Worm (Caenorhabditis elegans) whole organism, L1 larva: ENCODE measurements around the gene mks-1.
A peak's percentile ranks its signal among the peaks of the same experiment; 100 is the strongest.

Experiments
- F16B12.6 ChIP-seq: fragments of 150-350 bp; optimal IDR thresholded peaks from 2 replicates; lab custom pipeline; 2014; ENCODE audit warnings: missing biosample characterization, missing genetic modification characterization
- Y116A8C.19 ChIP-seq: sonication (generic microtip); optimal IDR thresholded peaks from 2 replicates; lab custom pipeline; 2016; ENCODE audit warnings: missing compliant biosample characterization, missing genetic modification characterization, borderline replicate concordance
- ama-1 ChIP-seq: fragments of 150-350 bp; optimal IDR thresholded peaks from 2 replicates; lab custom pipeline; 2014
- blmp-1 ChIP-seq: fragments of 150-350 bp; optimal IDR thresholded peaks from 2 replicates; lab custom pipeline; 2014; ENCODE audit warnings: missing biosample characterization, missing genetic modification characterization
- ceh-63 ChIP-seq: fragments of 200-800 bp; sonication (Bioruptor generic); optimal IDR thresholded peaks from 2 replicates; lab custom pipeline; 2018; ENCODE audit warnings: mild to moderate bottlenecking, missing genetic modification characterization, missing compliant biosample characterization
- ceh-8 ChIP-seq: fragments of 200-800 bp; sonication (Bioruptor generic); optimal IDR thresholded peaks from 2 replicates; lab custom pipeline; 2018; ENCODE audit warnings: mild to moderate bottlenecking, missing genetic modification characterization, moderate library complexity, missing compliant biosample characterization
- ceh-88 ChIP-seq: fragments of 200-800 bp; sonication (Bioruptor generic); IDR thresholded peaks from 2 replicates; pipeline ENCODE4 v1.3.6; 2022; ENCODE audit warnings: missing genetic modification characterization, missing compliant biosample characterization
- elt-2 ChIP-seq: sonication (generic microtip); optimal IDR thresholded peaks from 2 replicates; lab custom pipeline; 2016; ENCODE audit warnings: missing genetic modification characterization, mild to moderate bottlenecking, inconsistent platforms, missing compliant biosample characterization, missing genetic modification reagents
- elt-3 ChIP-seq, 6 experiments: fragments of 150-350 bp in 1 of 6; sonication (generic microtip); optimal IDR thresholded peaks; 2 replicates each; lab custom pipeline; 2017 to 2018; ENCODE audit warnings: missing biosample characterization in 6 of 6, missing genetic modification characterization in 6 of 6, inconsistent platforms in 1 of 6
- fkh-10 ChIP-seq: sonication (generic microtip); optimal IDR thresholded peaks from 2 replicates; lab custom pipeline; 2017; ENCODE audit warnings: missing biosample characterization, missing genetic modification reagents, missing genetic modification characterization
- fkh-4 ChIP-seq: sonication (generic microtip); optimal IDR thresholded peaks from 2 replicates; lab custom pipeline; 2016; ENCODE audit warnings: missing compliant biosample characterization, missing genetic modification characterization, borderline replicate concordance
- fos-1 ChIP-seq: fragments of 150-350 bp; optimal IDR thresholded peaks from 2 replicates; lab custom pipeline; 2014; ENCODE audit warnings: missing biosample characterization, missing genetic modification characterization
- hlh-4 ChIP-seq: sonication (generic microtip); optimal IDR thresholded peaks from 2 replicates; lab custom pipeline; 2016; ENCODE audit warnings: mild to moderate bottlenecking, missing genetic modification characterization, missing compliant biosample characterization
- hpl-2 ChIP-seq: fragments of 150-350 bp; optimal IDR thresholded peaks from 2 replicates; lab custom pipeline; 2014; ENCODE audit warnings: missing biosample characterization, missing genetic modification reagents, missing genetic modification characterization
- lin-14 ChIP-seq: fragments of 200-800 bp; sonication (Bioruptor generic); optimal IDR thresholded peaks from 2 replicates; lab custom pipeline; 2018; ENCODE audit warnings: mild to moderate bottlenecking, missing genetic modification characterization, moderate library complexity, missing compliant biosample characterization
- lin-15B ChIP-seq: fragments of 150-350 bp; sonication (generic microtip); optimal IDR thresholded peaks from 3 replicates; lab custom pipeline; 2014; ENCODE audit warnings: missing biosample characterization, missing genetic modification characterization
- lin-39 ChIP-seq: fragments of 150-350 bp; optimal IDR thresholded peaks from 2 replicates; lab custom pipeline; 2014; ENCODE audit warnings: missing biosample characterization, missing genetic modification reagents, missing genetic modification characterization
- lsy-2 ChIP-seq, 2 experiments: fragments of 150-350 bp; optimal IDR thresholded peaks; 2 replicates each; lab custom pipeline; 2014; ENCODE audit warnings: missing biosample characterization in 2 of 2, missing genetic modification characterization in 2 of 2
- mdl-1 ChIP-seq, 2 experiments: fragments of 150-350 bp; optimal IDR thresholded peaks; 2 replicates each; lab custom pipeline; 2014 to 2017; ENCODE audit warnings: missing biosample characterization in 2 of 2, missing genetic modification characterization in 2 of 2, inconsistent platforms in 1 of 2
- mep-1 ChIP-seq: fragments of 150-350 bp; optimal IDR thresholded peaks from 2 replicates; lab custom pipeline; 2014; ENCODE audit warnings: missing biosample characterization, missing genetic modification characterization
- nhr-11 ChIP-seq: fragments of 150-350 bp; optimal IDR thresholded peaks from 2 replicates; lab custom pipeline; 2014; ENCODE audit warnings: missing biosample characterization, missing genetic modification characterization
- nhr-12 ChIP-seq: sonication (generic microtip); optimal IDR thresholded peaks from 2 replicates; lab custom pipeline; 2017; ENCODE audit warnings: missing biosample characterization, missing genetic modification characterization
- nhr-19 ChIP-seq: fragments of 200-800 bp; sonication (Bioruptor generic); conservative IDR thresholded peaks from 2 replicates; pipeline ENCODE4 v1.3.6; 2022; ENCODE audit warnings: missing genetic modification characterization, missing compliant biosample characterization
- nhr-20 ChIP-seq: sonication (generic microtip); optimal IDR thresholded peaks from 2 replicates; lab custom pipeline; 2016; ENCODE audit warnings: mild to moderate bottlenecking, missing genetic modification characterization, missing compliant biosample characterization
- nhr-47 ChIP-seq: sonication (generic microtip); optimal IDR thresholded peaks from 2 replicates; lab custom pipeline; 2016; ENCODE audit warnings: mild to moderate bottlenecking, missing genetic modification characterization, moderate library complexity, missing compliant biosample characterization
- nhr-77 ChIP-seq: fragments of 150-350 bp; optimal IDR thresholded peaks from 2 replicates; lab custom pipeline; 2014; ENCODE audit warnings: missing biosample characterization, missing genetic modification characterization
- nhr-85 ChIP-seq: sonication (generic microtip); peaks from one replicate; lab custom pipeline; 2016; ENCODE audit warnings: missing genetic modification characterization, inconsistent platforms, missing compliant biosample characterization
- pax-3 ChIP-seq: fragments of 200-800 bp; sonication (Bioruptor generic); optimal IDR thresholded peaks from 2 replicates; lab custom pipeline; 2018; ENCODE audit warnings: mild to moderate bottlenecking, missing genetic modification characterization, moderate library complexity, missing compliant biosample characterization
- pqm-1 ChIP-seq: sonication (generic microtip); optimal IDR thresholded peaks from 3 replicates; lab custom pipeline; 2017; ENCODE audit warnings: missing biosample characterization, missing genetic modification characterization
- snpc-4 ChIP-seq: fragments of 150-350 bp; optimal IDR thresholded peaks from 2 replicates; lab custom pipeline; 2014; ENCODE audit warnings: missing biosample characterization, missing genetic modification characterization
- snu-23 ChIP-seq: sonication (generic microtip); optimal IDR thresholded peaks from 2 replicates; lab custom pipeline; 2016; ENCODE audit warnings: missing genetic modification characterization, missing compliant biosample characterization
- sox-4 ChIP-seq: sonication (generic microtip); optimal IDR thresholded peaks from 2 replicates; lab custom pipeline; 2016; ENCODE audit warnings: missing genetic modification characterization, missing compliant biosample characterization
- unc-62 ChIP-seq: fragments of 150-350 bp; optimal IDR thresholded peaks from 2 replicates; lab custom pipeline; 2014; ENCODE audit warnings: missing biosample characterization, missing genetic modification reagents, missing genetic modification characterization
- xbp-1 ChIP-seq: sonication (generic microtip); optimal IDR thresholded peaks from 2 replicates; lab custom pipeline; 2016; ENCODE audit warnings: missing genetic modification characterization, missing compliant biosample characterization
- ztf-4 ChIP-seq: fragments of 150-350 bp; optimal IDR thresholded peaks from 2 replicates; lab custom pipeline; 2014; ENCODE audit warnings: missing biosample characterization, missing genetic modification characterization

Gene mks-1

DNA sequence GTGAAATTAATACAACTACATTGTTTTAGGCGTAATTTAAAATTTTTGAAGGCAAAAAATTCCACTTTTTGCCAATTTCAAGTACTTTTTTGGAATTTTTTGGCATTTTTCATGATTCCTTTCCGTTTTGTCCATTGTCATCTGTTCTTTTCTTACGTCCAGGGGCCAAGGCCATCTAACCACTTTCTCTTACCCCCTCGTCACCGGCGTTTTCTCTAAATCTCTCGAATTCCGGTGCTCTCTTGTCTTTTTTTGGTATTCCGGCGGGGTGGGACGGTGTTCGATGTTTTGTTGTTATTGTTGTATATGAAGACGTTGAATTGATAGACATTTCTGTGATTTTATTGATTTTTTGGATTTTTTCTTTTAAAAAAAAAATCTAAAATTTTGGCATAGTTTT, 24.5 kb upstream of the mks-1 start:
- peak; percentile 57 for TF ChIP-seq mep-1 (tag; lab: Kevin White, UChicago)
- TF ChIP-seq fkh-10 (GFP tag; lab: Kevin White, UChicago): no peak
- peak; percentile 80 for TF ChIP-seq lin-14 (GFP tag; lab: Kevin White, UChicago)
- peak in 1 of 6 experiments; percentile 9 for TF ChIP-seq elt-3 (tag; optimal IDR thresholded peaks at IDR 0.05; lab: Kevin White, UChicago)
- TF ChIP-seq blmp-1: peak; percentile 94
- no peak for TF ChIP-seq pqm-1
- peak; percentile 77 for TF ChIP-seq nhr-85 (tag; lab: Kevin White, UChicago)

- TF ChIP-seq nhr-11 (no peak), ceh-8 (GFP tag; lab: Kevin White, UChicago) (no peak), nhr-47 (tag; lab: Kevin White, UChicago) (no peak), hlh-4 (no peak), nhr-77 (tag; lab: Kevin White, UChicago) (no peak), nhr-85 (tag; lab: Kevin White, UChicago) (peak; percentile 59), blmp-1 (peak; percentile 85), lin-14 (GFP tag; lab: Kevin White, UChicago) (peak; percentile 37), F16B12.6 (no peak), nhr-19 (no peak), hpl-2 (GFP tag; lab: Kevin White, UChicago) (no peak), nhr-20 (tag; lab: Kevin White, UChicago) (no peak)
- TF ChIP-seq, all 84 proteins: peak for 3
Measured at ce11 chrIII:3163448-3163847, 22.6 kb upstream of the mks-1 start.

DNA sequence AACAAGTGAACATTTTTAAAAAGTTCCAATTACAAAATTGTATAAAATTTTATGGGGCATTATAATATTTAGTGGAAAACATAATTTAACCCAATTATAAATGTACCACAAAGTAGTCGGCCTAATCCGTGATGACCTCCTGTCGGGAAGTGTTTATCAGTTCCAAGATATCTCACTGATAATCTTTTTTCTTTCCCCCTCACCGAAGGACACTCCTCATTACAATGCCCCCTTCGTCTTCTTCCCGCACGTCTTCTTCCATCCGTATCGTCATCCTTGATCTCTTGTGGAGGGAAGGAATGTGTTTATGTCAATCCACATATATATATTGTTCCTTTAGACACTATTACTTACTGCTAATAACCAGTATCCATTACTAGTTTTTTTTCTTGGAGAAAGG, 20.8 kb upstream of the mks-1 start, which contains the start of gene R148.5:
Gene R148.5, plus strand, starts transcription at position 331 of the 400 bp plus-strand sequence.
- TF ChIP-seq blmp-1 (peak; percentile 57), snpc-4 (tag; lab: Kevin White, UChicago) (no peak), xbp-1 (tag; lab: Kevin White, UChicago) (no peak)

ce11 chrIII:3169279-3169678, 16.8 kb upstream of the mks-1 start:
- TF ChIP-seq ceh-63 (GFP tag; lab: Kevin White, UChicago): no peak
- TF ChIP-seq lin-39: no peak
- no peak for TF ChIP-seq ztf-4 (tag; lab: Kevin White, UChicago)
- no peak for TF ChIP-seq snu-23 (GFP tag; lab: Kevin White, UChicago)
- TF ChIP-seq elt-2: no peak
- TF ChIP-seq pax-3: no peak
- TF ChIP-seq lsy-2 (tag; optimal IDR thresholded peaks at IDR 0.05; lab: Kevin White, UChicago): no peak
- no peak for TF ChIP-seq sox-4
- no peak for TF ChIP-seq nhr-12 (tag; lab: Kevin White, UChicago)
- TF ChIP-seq lin-15B (tag; lab: Kevin White, UChicago): no peak
- TF ChIP-seq unc-62 (GFP tag; lab: Kevin White, UChicago): no peak
- TF ChIP-seq nhr-85 (tag; lab: Kevin White, UChicago): no peak

- TF ChIP-seq fos-1 (tag; lab: Kevin White, UChicago): no peak
- no peak for TF ChIP-seq ceh-88 (GFP tag; lab: Robert Waterston, UW)
- no peak for TF ChIP-seq Y116A8C.19 (tag; lab: Kevin White, UChicago)
- TF ChIP-seq hpl-2 (GFP tag; lab: Kevin White, UChicago): no peak
- TF ChIP-seq sox-4: no peak
- TF ChIP-seq mdl-1 (tag; optimal IDR thresholded peaks at IDR 0.05; lab: Kevin White, UChicago): no peak
- TF ChIP-seq fkh-4 (tag; lab: Kevin White, UChicago): no peak
- TF ChIP-seq fkh-10 (GFP tag; lab: Kevin White, UChicago): no peak
- TF ChIP-seq ama-1: no peak
- TF ChIP-seq lsy-2 (tag; optimal IDR thresholded peaks at IDR 0.05; lab: Kevin White, UChicago): no peak
Measured at ce11 chrIII:3170538-3170937, 15.5 kb upstream of the mks-1 start.
